Fruit fly (Drosophila melanogaster) whole organism: ENCODE data around the gene CycD.

ENCODE experiments used
- CG8478 ChIP-seq: fragments of >200 bp; optimal IDR thresholded peaks from 2 replicates; lab custom pipeline; 2018; ENCODE audit warnings: inconsistent platforms
- Dll ChIP-seq: fragments of >200 bp; optimal IDR thresholded peaks from 2 replicates; lab custom pipeline; 2017
- EcR ChIP-seq, 2 experiments: fragments of >200 bp; optimal IDR thresholded peaks; 2 replicates each; lab custom pipeline; 2017; ENCODE audit warnings: missing biosample characterization in 2 of 2, missing genetic modification characterization in 2 of 2, missing genetic modification reagents in 2 of 2
- pan ChIP-seq: fragments of >200 bp; optimal IDR thresholded peaks from 2 replicates; lab custom pipeline; 2017
- psq ChIP-seq: fragments of >200 bp; optimal IDR thresholded peaks from 2 replicates; lab custom pipeline; 2017
- usp ChIP-seq: fragments of >200 bp; optimal IDR thresholded peaks from 2 replicates; lab custom pipeline; 2017; ENCODE audit warnings: missing biosample characterization, missing genetic modification characterization, mixed read lengths

dm6 chrX:15868781-15869180 is 40.7 kb downstream of the CycD start:
- TF ChIP-seq psq (no peak), pan (lab: Kevin White, UChicago) (no peak), CG8478 (no peak), usp (no peak), EcR (GFP tag; optimal IDR thresholded peaks at IDR 0.05; lab: Kevin White, UChicago) (no peak), Dll (no peak)
